5 fruit fly cellular contexts compared by ENCODE assay signal in the genomic region with DNA sequence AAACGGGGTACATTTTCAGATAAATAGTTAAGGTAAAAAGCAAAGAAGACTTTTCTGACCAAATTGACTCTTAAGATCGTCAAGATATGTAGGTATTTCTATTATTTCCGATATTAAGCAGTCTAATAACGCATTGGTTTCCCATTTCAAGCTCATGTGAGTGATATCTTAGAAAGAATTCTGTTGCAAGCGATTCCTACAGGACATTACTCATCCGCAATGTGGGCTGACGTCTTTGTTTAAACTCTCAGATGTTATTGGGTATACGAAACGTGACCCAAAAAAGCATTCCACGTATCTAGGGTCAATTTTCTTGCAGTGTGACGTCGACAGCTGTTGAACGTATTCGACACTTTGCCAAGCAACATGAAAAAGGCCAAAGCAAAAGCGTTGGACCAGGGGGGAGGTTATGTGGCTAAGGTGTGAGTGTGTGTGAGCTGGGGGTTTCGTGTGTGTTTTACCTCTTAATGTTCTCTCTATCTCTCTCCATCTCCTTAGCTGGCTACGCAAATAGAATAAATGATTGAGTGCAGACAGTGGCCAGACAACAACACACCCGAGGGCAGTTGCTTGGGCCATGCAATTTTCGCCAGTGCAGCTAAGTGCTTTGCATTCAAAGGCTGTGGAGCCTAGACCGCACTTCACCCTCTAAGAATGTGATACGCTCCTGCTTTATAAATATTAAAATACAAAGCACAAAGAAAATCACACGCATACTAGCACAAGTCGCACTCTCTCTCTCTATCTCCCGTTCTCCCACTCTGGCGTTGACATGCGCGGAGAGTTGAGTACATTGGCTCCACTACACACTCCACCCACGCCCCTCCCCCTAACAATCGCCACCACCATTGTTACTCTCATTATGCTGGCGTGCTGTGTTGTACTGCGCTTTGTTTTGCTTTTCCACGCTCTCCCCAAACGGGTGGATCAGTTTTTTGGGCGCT.
TF ChIP-seq lines count a peak whose summit lies in the region.

No protein-coding gene starts in this region.

TF ChIP-seq in whole organism, adult, 20 proteins besides CTCF, POLR2A, EP300 and RAD21 (continued from another document):
- TF ChIP-seq ovo (GFP tag; optimal IDR thresholded peaks at IDR 0.05; lab: Kevin White, UChicago) (peak; percentile 86), cic (GFP tag; optimal IDR thresholded peaks at IDR 0.05; lab: Kevin White, UChicago) (peak; percentile 94), Clk (GFP tag; optimal IDR thresholded peaks at IDR 0.05; lab: Kevin White, UChicago) (peak; percentile 82), Mnt (GFP tag; optimal IDR thresholded peaks at IDR 0.05; lab: Kevin White, UChicago) (peak; percentile 78), toe (GFP tag; optimal IDR thresholded peaks at IDR 0.05; lab: Kevin White, UChicago) (peak; percentile 94)

TF ChIP-seq in whole organism, embryonic, 481 proteins besides CTCF, POLR2A, EP300 and RAD21 (continued from another document and continues in another):
- TF ChIP-seq CG32767 (GFP tag; IDR thresholded peaks at IDR 0.05; lab: Robert Waterston, UW) (peak; percentile 77), gro (GFP tag; optimal IDR thresholded peaks at IDR 0.05; lab: Kevin White, UChicago) (peak; percentile 96), Kr (GFP tag; optimal IDR thresholded peaks at IDR 0.05; lab: Kevin White, UChicago) (no peak), shn (GFP tag; optimal IDR thresholded peaks at IDR 0.05; lab: Kevin White, UChicago) (peak; percentile 97), CG3847 (GFP tag; IDR thresholded peaks at IDR 0.05; lab: Robert Waterston, UW) (peak; percentile 89), E2f2 (GFP tag; IDR thresholded peaks at IDR 0.05; lab: Robert Waterston, UW) (peak; percentile 63), mirr (GFP tag; optimal IDR thresholded peaks at IDR 0.05; lab: Kevin White, UChicago) (peak; percentile 68), CG7271 (tag; optimal IDR thresholded peaks at IDR 0.05; lab: Kevin White, UChicago) (peak; percentile 62), CG4328 (GFP tag; optimal IDR thresholded peaks at IDR 0.05; lab: Kevin White, UChicago) (peak; percentile 95), yki (optimal IDR thresholded peaks at IDR 0.05; lab: Kevin White, UChicago) (peak; percentile 29), CG8359 (GFP tag; optimal IDR thresholded peaks at IDR 0.05; lab: Kevin White, UChicago; ENCODE audit: borderline replicate concordance) (peak; percentile 88), Dek (tag; optimal IDR thresholded peaks at IDR 0.05; lab: Kevin White, UChicago) (peak; percentile 94), CG7357 (GFP tag; IDR thresholded peaks at IDR 0.05; lab: Robert Waterston, UW) (peak; percentile 89), Fer3 (tag; optimal IDR thresholded peaks at IDR 0.05; lab: Kevin White, UChicago) (peak; percentile 88), Pdp1 (GFP tag; optimal IDR thresholded peaks at IDR 0.05; lab: Kevin White, UChicago) (peak; percentile 90 to 97), Ravus (GFP tag; IDR thresholded peaks at IDR 0.05; lab: Robert Waterston, UW) (peak; percentile 65), jing (GFP tag; optimal IDR thresholded peaks at IDR 0.05; lab: Kevin White, UChicago) (peak; percentile 93), sug (tag; optimal IDR thresholded peaks at IDR 0.05; lab: Kevin White, UChicago) (peak; percentile 95), Oli (tag; optimal IDR thresholded peaks at IDR 0.05; lab: Kevin White, UChicago) (peak; percentile 97), CG3838 (GFP tag; optimal IDR thresholded peaks at IDR 0.05; lab: Kevin White, UChicago) (peak; percentile 85), jigr1 (GFP tag; IDR thresholded peaks at IDR 0.05; lab: Robert Waterston, UW) (peak; percentile 89), CG4404 (GFP tag; IDR thresholded peaks at IDR 0.05; lab: Robert Waterston, UW) (peak; percentile 86), CG43689 (GFP tag; IDR thresholded peaks at IDR 0.05; lab: Robert Waterston, UW) (peak; percentile 65), sc (optimal IDR thresholded peaks at IDR 0.05; lab: Kevin White, UChicago) (no peak), sc (GFP tag; optimal IDR thresholded peaks at IDR 0.05; lab: Kevin White, UChicago) (peak; percentile 95), bbx (GFP tag; IDR thresholded peaks at IDR 0.05; lab: Robert Waterston, UW; ENCODE audit: partially characterized antibody) (no peak), pnt (GFP tag; optimal IDR thresholded peaks at IDR 0.05; lab: Kevin White, UChicago) (peak; percentile 96), CG4360 (GFP tag; IDR thresholded peaks at IDR 0.05; lab: Robert Waterston, UW) (peak; percentile 41; the same call in 1 of the 2 replicates)

TF ChIP-seq in whole organism, prepupa, 60 proteins besides CTCF, POLR2A, EP300 and RAD21 (continued from another document and continues in another):
- TF ChIP-seq CG6792 (GFP tag; optimal IDR thresholded peaks at IDR 0.05; lab: Kevin White, UChicago) (peak; percentile 94), CG8632 (GFP tag; optimal IDR thresholded peaks at IDR 0.05; lab: Kevin White, UChicago) (peak; percentile 94), fd85E (GFP tag; optimal IDR thresholded peaks at IDR 0.05; lab: Kevin White, UChicago) (peak; percentile 67), CG16779 (tag; optimal IDR thresholded peaks at IDR 0.05; lab: Kevin White, UChicago) (peak; percentile 91), CG11762 (GFP tag; optimal IDR thresholded peaks at IDR 0.05; lab: Kevin White, UChicago; ENCODE audit: insufficient read depth) (peak; percentile 93), Hr39 (GFP tag; optimal IDR thresholded peaks at IDR 0.05; lab: Kevin White, UChicago) (peak; percentile 96), CG3032 (tag; optimal IDR thresholded peaks at IDR 0.05; lab: Kevin White, UChicago) (peak; percentile 93), CG6854 (GFP tag; optimal IDR thresholded peaks at IDR 0.05; lab: Kevin White, UChicago) (peak; percentile 84), topi (GFP tag; optimal IDR thresholded peaks at IDR 0.05; lab: Kevin White, UChicago) (peak; percentile 95), Gug (GFP tag; IDR thresholded peaks at IDR 0.05; lab: Robert Waterston, UW) (peak; percentile 82), fd59A (GFP tag; optimal IDR thresholded peaks at IDR 0.05; lab: Kevin White, UChicago) (peak; percentile 93), CG34406 (GFP tag; optimal IDR thresholded peaks at IDR 0.05; lab: Kevin White, UChicago) (peak; percentile 94), dac (GFP tag; optimal IDR thresholded peaks at IDR 0.05; lab: Kevin White, UChicago) (peak; percentile 89), CG6808 (GFP tag; optimal IDR thresholded peaks at IDR 0.05; lab: Kevin White, UChicago) (peak; percentile 96), OdsH (GFP tag; optimal IDR thresholded peaks at IDR 0.05; lab: Kevin White, UChicago) (peak; percentile 96), cyc (GFP tag; optimal IDR thresholded peaks at IDR 0.05; lab: Kevin White, UChicago) (peak; percentile 94), spab (GFP tag; optimal IDR thresholded peaks at IDR 0.05; lab: Kevin White, UChicago) (peak; percentile 94), CG8319 (GFP tag; optimal IDR thresholded peaks at IDR 0.05; lab: Kevin White, UChicago) (peak; percentile 90), CG10669 (GFP tag; optimal IDR thresholded peaks at IDR 0.05; lab: Kevin White, UChicago) (peak; percentile 92), CG10631 (GFP tag; optimal IDR thresholded peaks at IDR 0.05; lab: Kevin White, UChicago) (peak; percentile 94), pdm3 (GFP tag; optimal IDR thresholded peaks at IDR 0.05; lab: Kevin White, UChicago) (peak; percentile 96), CG9139 (GFP tag; optimal IDR thresholded peaks at IDR 0.05; lab: Kevin White, UChicago) (peak; percentile 85), Lpt (GFP tag; optimal IDR thresholded peaks at IDR 0.05; lab: Kevin White, UChicago) (peak; percentile 89), Ets96B (tag; optimal IDR thresholded peaks at IDR 0.05; lab: Kevin White, UChicago) (peak; percentile 91), svp (GFP tag; lab: Kevin White, UChicago) (peak; percentile 99), dsx (GFP tag; optimal IDR thresholded peaks at IDR 0.05; lab: Kevin White, UChicago; ENCODE audit: poor library complexity, severe bottlenecking) (peak; percentile 85), Eip93F (GFP tag; optimal IDR thresholded peaks at IDR 0.05; lab: Kevin White, UChicago) (peak; percentile 79), Hr4 (GFP tag; optimal IDR thresholded peaks at IDR 0.05; lab: Kevin White, UChicago) (peak; percentile 97), Smox (GFP tag; optimal IDR thresholded peaks at IDR 0.05; lab: Kevin White, UChicago) (peak; percentile 91)

TF ChIP-seq in whole organism, pupa, 21 proteins besides CTCF, POLR2A, EP300 and RAD21 (continued from another document):
- TF ChIP-seq gl (tag; optimal IDR thresholded peaks at IDR 0.05; lab: Kevin White, UChicago): peak; percentile 52
- TF ChIP-seq CG10348 (GFP tag; IDR thresholded peaks at IDR 0.05; lab: Robert Waterston, UW): peak; percentile 80
- TF ChIP-seq CG14655 (GFP tag; optimal IDR thresholded peaks at IDR 0.05; lab: Kevin White, UChicago): peak; percentile 97
- peak; percentile 78 for TF ChIP-seq rn (GFP tag; IDR thresholded peaks at IDR 0.05; lab: Robert Waterston, UW)

TF ChIP-seq in whole organism, wandering third instar larva, 38 proteins besides CTCF, POLR2A, EP300 and RAD21 (continued from another document):
- TF ChIP-seq h (GFP tag; optimal IDR thresholded peaks at IDR 0.05; lab: Kevin White, UChicago) (peak; percentile 91), tai (GFP tag; optimal IDR thresholded peaks at IDR 0.05; lab: Kevin White, UChicago) (peak; percentile 89), Hr78 (GFP tag; optimal IDR thresholded peaks at IDR 0.05; lab: Kevin White, UChicago) (no peak), CrebA (GFP tag; optimal IDR thresholded peaks at IDR 0.05; lab: Kevin White, UChicago; ENCODE audit: borderline replicate concordance) (peak; percentile 42), Dfd (GFP tag; optimal IDR thresholded peaks at IDR 0.05; lab: Kevin White, UChicago) (no peak), Dif (GFP tag; optimal IDR thresholded peaks at IDR 0.05; lab: Kevin White, UChicago; ENCODE audit: partially characterized antibody) (peak; percentile 91), HLH106 (tag; optimal IDR thresholded peaks at IDR 0.05; lab: Kevin White, UChicago) (peak; percentile 94), GATAd (GFP tag; optimal IDR thresholded peaks at IDR 0.05; lab: Kevin White, UChicago) (peak; percentile 56), Hnf4 (GFP tag; optimal IDR thresholded peaks at IDR 0.05; lab: Kevin White, UChicago) (peak; percentile 82), jim (GFP tag; optimal IDR thresholded peaks at IDR 0.05; lab: Kevin White, UChicago) (peak; percentile 76), brk (GFP tag; optimal IDR thresholded peaks at IDR 0.05; lab: Kevin White, UChicago) (peak; percentile 69), psq (GFP tag; optimal IDR thresholded peaks at IDR 0.05; lab: Kevin White, UChicago) (peak; percentile 89), Abd-B (GFP tag; optimal IDR thresholded peaks at IDR 0.05; lab: Kevin White, UChicago) (no peak), rgr (GFP tag; optimal IDR thresholded peaks at IDR 0.05; lab: Kevin White, UChicago) (peak; percentile 89), sv (GFP tag; optimal IDR thresholded peaks at IDR 0.05; lab: Kevin White, UChicago) (peak; percentile 95), usp (GFP tag; optimal IDR thresholded peaks at IDR 0.05; lab: Kevin White, UChicago) (no peak), fru (GFP tag; optimal IDR thresholded peaks at IDR 0.05; lab: Kevin White, UChicago) (peak; percentile 92), dmrt93B (GFP tag; optimal IDR thresholded peaks at IDR 0.05; lab: Kevin White, UChicago) (peak; percentile 93), Mio (GFP tag; optimal IDR thresholded peaks at IDR 0.05; lab: Kevin White, UChicago) (peak; percentile 1), Rel (GFP tag; optimal IDR thresholded peaks at IDR 0.05; lab: Kevin White, UChicago) (no peak), Rel (tag; optimal IDR thresholded peaks at IDR 0.05; lab: Kevin White, UChicago) (peak; percentile 89), Myc (optimal IDR thresholded peaks at IDR 0.05; lab: Kevin White, UChicago) (no peak)
TF ChIP-seq in whole organism, wandering third instar larva: peak in this region for 30.
